Fruit fly (Drosophila melanogaster): Measurements from ENCODE around the gene mthl5.

The mthl5 gene

dm6 chr3R:11850917-11851897, 35.8 kb downstream of the mthl5 start (continued):
- TF ChIP-seq Ptx1 (GFP tag; IDR thresholded peaks at IDR 0.05): peak; percentile 75
- no peak for TF ChIP-seq MBD-R2 (GFP tag; IDR thresholded peaks at IDR 0.05)
- TF ChIP-seq CG4328 (GFP tag; optimal IDR thresholded peaks at IDR 0.05): peak; percentile 64
- no peak for TF ChIP-seq corto (GFP tag; optimal IDR thresholded peaks at IDR 0.05)
- peak; percentile 90 for TF ChIP-seq CG2678 (tag; optimal IDR thresholded peaks at IDR 0.05)
- TF ChIP-seq dpn (GFP tag; optimal IDR thresholded peaks at IDR 0.05): peak; percentile 56 to 69
- TF ChIP-seq Adf1 (GFP tag; IDR thresholded peaks at IDR 0.05): no peak
- no peak for TF ChIP-seq pfk (GFP tag; optimal IDR thresholded peaks at IDR 0.05)
- peak; percentile 19; the same call in 1 of the 2 replicates for TF ChIP-seq danr (GFP tag; IDR thresholded peaks at IDR 0.05)
- TF ChIP-seq CG9727 (GFP tag; optimal IDR thresholded peaks at IDR 0.05): peak; percentile 67
- TF ChIP-seq CG30020 (tag; optimal IDR thresholded peaks at IDR 0.05): peak; percentile 63
- peak; percentile 87 for TF ChIP-seq twi (tag; optimal IDR thresholded peaks at IDR 0.05)
- TF ChIP-seq Bteb2 (GFP tag; optimal IDR thresholded peaks at IDR 0.05): no peak
- TF ChIP-seq vvl (GFP tag; IDR thresholded peaks at IDR 0.05): peak; percentile 68
- peak; percentile 47; the same call in 1 of the 2 replicates for TF ChIP-seq CG5953 (GFP tag; IDR thresholded peaks at IDR 0.05)
- peak; percentile 85 for TF ChIP-seq unpg (GFP tag; optimal IDR thresholded peaks at IDR 0.05)
- peak; percentile 28 for TF ChIP-seq cwo (GFP tag; optimal IDR thresholded peaks at IDR 0.05)
- peak; percentile 30 for TF ChIP-seq CG10274 (GFP tag; optimal IDR thresholded peaks at IDR 0.05)
- peak; percentile 56; the same call in 2 of the 3 replicates for TF ChIP-seq CG7357 (GFP tag; IDR thresholded peaks at IDR 0.05)
- no peak for TF ChIP-seq CG15479 (GFP tag; optimal IDR thresholded peaks at IDR 0.05)
- no peak for TF ChIP-seq Mrtf (GFP tag; IDR thresholded peaks at IDR 0.05)
- peak; percentile 5 for TF ChIP-seq CG8281 (tag; optimal IDR thresholded peaks at IDR 0.05)
- TF ChIP-seq CG18599 (GFP tag; optimal IDR thresholded peaks at IDR 0.05): peak; percentile 52
- peak; percentile 60; the same call in 1 of the 2 replicates for TF ChIP-seq Awh (GFP tag; IDR thresholded peaks at IDR 0.05)
- TF ChIP-seq CG17359 (tag; optimal IDR thresholded peaks at IDR 0.05): peak; percentile 83
- TF ChIP-seq CG3995 (GFP tag; optimal IDR thresholded peaks at IDR 0.05): no peak
- peak; percentile 95 for TF ChIP-seq nmo (GFP tag; optimal IDR thresholded peaks at IDR 0.05)
- TF ChIP-seq klu (GFP tag; IDR thresholded peaks at IDR 0.05): no peak
- TF ChIP-seq ems (GFP tag; optimal IDR thresholded peaks at IDR 0.05): peak; percentile 74
- TF ChIP-seq Aef1 (GFP tag; IDR thresholded peaks at IDR 0.05): no peak; the same call in 2 of the 3 replicates
- peak; percentile 87 for TF ChIP-seq CG8924 (tag; optimal IDR thresholded peaks at IDR 0.05)
- TF ChIP-seq CG7786 (GFP tag; optimal IDR thresholded peaks at IDR 0.05): peak; percentile 49
- TF ChIP-seq ap (GFP tag; IDR thresholded peaks at IDR 0.05): peak; percentile 65
- TF ChIP-seq CG4820 (GFP tag; optimal IDR thresholded peaks at IDR 0.05): peak; percentile 81
- no peak for TF ChIP-seq CG11456 (GFP tag; IDR thresholded peaks at IDR 0.05)
- TF ChIP-seq CG10321 (GFP tag; IDR thresholded peaks at IDR 0.05): no peak
- TF ChIP-seq CG16863 (GFP tag; optimal IDR thresholded peaks at IDR 0.05): peak; percentile 80
- TF ChIP-seq Jarid2 (GFP tag; optimal IDR thresholded peaks at IDR 0.05): peak; percentile 32
- TF ChIP-seq CG17186 (GFP tag; optimal IDR thresholded peaks at IDR 0.05): peak; percentile 84
- TF ChIP-seq ato (GFP tag; IDR thresholded peaks at IDR 0.05; ENCODE audit: partially characterized antibody): no peak
- peak; percentile 88 for TF ChIP-seq CG10431 (GFP tag; optimal IDR thresholded peaks at IDR 0.05)
- TF ChIP-seq CG12391 (tag; optimal IDR thresholded peaks at IDR 0.05): peak; percentile 89
- peak; percentile 72 for TF ChIP-seq nau (GFP tag; optimal IDR thresholded peaks at IDR 0.05)
- peak; percentile 3 for TF ChIP-seq CG3065 (GFP tag; optimal IDR thresholded peaks at IDR 0.05)
- no peak for TF ChIP-seq CG12769 (tag; optimal IDR thresholded peaks at IDR 0.05)
- peak; percentile 50 for TF ChIP-seq Bdp1 (GFP tag; optimal IDR thresholded peaks at IDR 0.05)
- TF ChIP-seq CG6813 (GFP tag; optimal IDR thresholded peaks at IDR 0.05): peak; percentile 47
- no peak for TF ChIP-seq Elba2 (GFP tag; optimal IDR thresholded peaks at IDR 0.05)

Data from whole organism, embryonic.